Fruit fly (Drosophila melanogaster): Measurements from ENCODE around the gene aay.

Gene aay

dm6 chr3L:9429665-9430607, 6.9 kb downstream of the aay start, which contains the start of the genes RpS17 and MTF-1 (continued):
- peak; percentile 64 for TF ChIP-seq CG2116 (GFP tag; optimal IDR thresholded peaks at IDR 0.05)
- TF ChIP-seq E2f2 (GFP tag; IDR thresholded peaks at IDR 0.05) = peak; percentile 32; the same call in 1 of the 2 replicates
- TF ChIP-seq usp (GFP tag; optimal IDR thresholded peaks at IDR 0.05) = no peak
- TF ChIP-seq CG11456 (GFP tag; IDR thresholded peaks at IDR 0.05) = peak; percentile 72; the same call in 2 of the 3 replicates
- TF ChIP-seq seq (GFP tag; IDR thresholded peaks at IDR 0.05) = peak; percentile 27; the same call in 1 of the 2 replicates
- peak; percentile 38; the same call in 1 of the 2 replicates for TF ChIP-seq tna (GFP tag; IDR thresholded peaks at IDR 0.05; ENCODE audit: partially characterized antibody)
- TF ChIP-seq CG1024 (GFP tag; IDR thresholded peaks at IDR 0.05) = peak; percentile 61
- TF ChIP-seq CG11723 (GFP tag; optimal IDR thresholded peaks at IDR 0.05) = peak; percentile 26
- TF ChIP-seq CG17568 (GFP tag; optimal IDR thresholded peaks at IDR 0.05) = peak; percentile 78
- TF ChIP-seq Ets97D (GFP tag; optimal IDR thresholded peaks at IDR 0.05) = peak; percentile 98
- TF ChIP-seq bigmax (GFP tag; optimal IDR thresholded peaks at IDR 0.05) = no peak
- TF ChIP-seq CG8765 (GFP tag; IDR thresholded peaks at IDR 0.05) = no peak
- TF ChIP-seq nerfin-1 (tag; optimal IDR thresholded peaks at IDR 0.05) = peak; percentile 53
- no peak for TF ChIP-seq hbn (GFP tag; IDR thresholded peaks at IDR 0.05; ENCODE audit: partially characterized antibody)
- TF ChIP-seq CG7963 (GFP tag; IDR thresholded peaks at IDR 0.05; ENCODE audit: partially characterized antibody) = no peak
- no peak for TF ChIP-seq mld (GFP tag; IDR thresholded peaks at IDR 0.05; ENCODE audit: partially characterized antibody)
- peak; percentile 34; the same call in 2 of the 3 replicates for TF ChIP-seq Dbx (GFP tag; IDR thresholded peaks at IDR 0.05)
- peak; percentile 37 for TF ChIP-seq Hand (GFP tag; optimal IDR thresholded peaks at IDR 0.05)
- TF ChIP-seq CG5180 (GFP tag; optimal IDR thresholded peaks at IDR 0.05) = peak; percentile 38
- TF ChIP-seq tio (GFP tag; optimal IDR thresholded peaks at IDR 0.05) = peak; percentile 47
- TF ChIP-seq Six4 (GFP tag; optimal IDR thresholded peaks at IDR 0.05) = no peak
- no peak for TF ChIP-seq CG4820 (GFP tag; optimal IDR thresholded peaks at IDR 0.05)
- TF ChIP-seq gce (GFP tag; IDR thresholded peaks at IDR 0.05) = peak; percentile 51; the same call in 1 of the 3 replicates
- TF ChIP-seq dm (GFP tag; optimal IDR thresholded peaks at IDR 0.05) = peak; percentile 66
- peak; percentile 41 for TF ChIP-seq CG15011 (GFP tag; optimal IDR thresholded peaks at IDR 0.05)
- TF ChIP-seq Kr (GFP tag; optimal IDR thresholded peaks at IDR 0.05) = no peak
- peak; percentile 93 for TF ChIP-seq vvl (GFP tag; IDR thresholded peaks at IDR 0.05)

DNA sequence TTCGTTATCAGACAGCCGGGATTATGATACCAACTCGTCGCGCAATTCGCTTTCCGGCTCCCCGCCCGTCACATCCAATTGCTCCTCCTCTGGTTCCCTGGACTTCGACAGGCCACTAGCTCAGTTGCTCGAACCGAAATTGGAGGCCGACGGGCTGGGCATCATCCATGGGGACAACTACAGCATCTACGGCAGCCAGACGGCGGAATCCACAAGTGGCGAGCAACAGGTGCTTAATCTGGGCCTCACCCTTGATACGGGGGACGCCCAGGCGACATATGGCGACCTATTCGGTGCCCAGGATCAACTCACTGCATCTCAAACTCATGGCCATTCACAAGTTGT, 7.5 kb downstream of the aay start:
- TF ChIP-seq CG4854 (GFP tag; optimal IDR thresholded peaks at IDR 0.05) = no peak
- TF ChIP-seq rib (GFP tag; IDR thresholded peaks at IDR 0.05) = no peak
- TF ChIP-seq CG16863 (GFP tag; optimal IDR thresholded peaks at IDR 0.05) = no peak
- no peak for TF ChIP-seq CG8281 (tag; optimal IDR thresholded peaks at IDR 0.05)
- peak; percentile 14; the same call in 1 of the 2 replicates for TF ChIP-seq GATAe (GFP tag; conservative IDR thresholded peaks at IDR 0.05)
- no peak for TF ChIP-seq sd (tag; optimal IDR thresholded peaks at IDR 0.05)
- 0 out of 2 replicates have a peak, but pooled peaks have one; percentile 5 for TF ChIP-seq tna (GFP tag; IDR thresholded peaks at IDR 0.05; ENCODE audit: partially characterized antibody)
- TF ChIP-seq CG7271 (tag; optimal IDR thresholded peaks at IDR 0.05) = no peak
- TF ChIP-seq CG4424 (GFP tag; optimal IDR thresholded peaks at IDR 0.05) = no peak
- no peak for TF ChIP-seq org-1 (GFP tag; optimal IDR thresholded peaks at IDR 0.05)
- no peak for TF ChIP-seq CG6854 (GFP tag; optimal IDR thresholded peaks at IDR 0.05)
- 0 out of 3 replicates have a peak, but pooled peaks have one; percentile 48 for TF ChIP-seq HLH4C (GFP tag; IDR thresholded peaks at IDR 0.05; ENCODE audit: partially characterized antibody)
- no peak for TF ChIP-seq CG8388 (GFP tag; optimal IDR thresholded peaks at IDR 0.05)
- TF ChIP-seq HLH54F (GFP tag; optimal IDR thresholded peaks at IDR 0.05) = no peak
- no peak for TF ChIP-seq tx (GFP tag; optimal IDR thresholded peaks at IDR 0.05)
- TF ChIP-seq ro (GFP tag; IDR thresholded peaks at IDR 0.05) = no peak
- no peak for TF ChIP-seq Fer1 (GFP tag; optimal IDR thresholded peaks at IDR 0.05)
- 0 out of 2 replicates have a peak, but pooled peaks have one; percentile 16 for TF ChIP-seq Atf6 (GFP tag; IDR thresholded peaks at IDR 0.05)
- TF ChIP-seq kah (GFP tag; optimal IDR thresholded peaks at IDR 0.05) = peak; percentile 70
- TF ChIP-seq Nf-YB (GFP tag; optimal IDR thresholded peaks at IDR 0.05) = no peak
- peak; percentile 2; the same call in 1 of the 2 replicates for TF ChIP-seq seq (GFP tag; IDR thresholded peaks at IDR 0.05)
- 0 out of 2 replicates have a peak, but pooled peaks have one; percentile 23 for TF ChIP-seq cas (GFP tag; IDR thresholded peaks at IDR 0.05)
- TF ChIP-seq so (GFP tag; IDR thresholded peaks at IDR 0.05) = no peak

All from whole organism, embryonic.